Worm (Caenorhabditis elegans) whole organism, young adult: ENCODE measurements around the gene rike-1.

Experiments
- B0261.1 ChIP-seq: sonication (generic microtip); optimal IDR thresholded peaks from 2 replicates; lab custom pipeline; 2016; ENCODE audit warnings: mild to moderate bottlenecking, missing genetic modification characterization, moderate library complexity, missing compliant biosample characterization
- F39B2.1 ChIP-seq: fragments of 200-800 bp; sonication (Bioruptor generic); IDR thresholded peaks from 2 replicates; pipeline ENCODE4 v1.3.6; 2022; ENCODE audit warnings: missing genetic modification reagents, missing genetic modification characterization, missing compliant biosample characterization
- F57C9.4 ChIP-seq: sonication (generic microtip); optimal IDR thresholded peaks from 2 replicates; lab custom pipeline; 2017; ENCODE audit warnings: mild to moderate bottlenecking, missing genetic modification characterization, missing compliant biosample characterization
- K12H6.12 ChIP-seq: fragments of 200-800 bp; sonication (Bioruptor generic); optimal IDR thresholded peaks from 2 replicates; lab custom pipeline; 2018; ENCODE audit warnings: mild to moderate bottlenecking, missing genetic modification characterization, missing compliant biosample characterization
- T26A5.8 ChIP-seq: sonication (generic microtip); optimal IDR thresholded peaks from 2 replicates; lab custom pipeline; 2016; ENCODE audit warnings: missing genetic modification characterization, missing compliant biosample characterization
- Y53G8AR.9 ChIP-seq: fragments of 200-800 bp; sonication (Bioruptor generic); conservative IDR thresholded peaks from 2 replicates; pipeline ENCODE4 v1.3.6; 2022; ENCODE audit warnings: missing genetic modification reagents, missing genetic modification characterization, missing compliant biosample characterization
- Y67H2A.10 ChIP-seq: fragments of 200-800 bp; sonication (Bioruptor generic); conservative IDR thresholded peaks from 2 replicates; pipeline ENCODE4 v1.3.6; 2022; ENCODE audit warnings: missing genetic modification reagents, missing genetic modification characterization, missing compliant biosample characterization
- Y95B8A.8 ChIP-seq: fragments of 200-800 bp; sonication (Bioruptor generic); IDR thresholded peaks from 2 replicates; pipeline ENCODE4 v1.3.6; 2022; ENCODE audit warnings: missing genetic modification reagents, missing genetic modification characterization, missing compliant biosample characterization
- aptf-2 ChIP-seq: fragments of 200-800 bp; sonication (Bioruptor generic); conservative IDR thresholded peaks from 2 replicates; pipeline ENCODE4 v1.3.6; 2022; ENCODE audit warnings: missing genetic modification reagents, missing genetic modification characterization, missing compliant biosample characterization
- aptf-3 ChIP-seq: fragments of 200-800 bp; sonication (Bioruptor generic); IDR thresholded peaks from 2 replicates; pipeline ENCODE4 v1.3.6; 2022; ENCODE audit warnings: missing genetic modification characterization, missing compliant biosample characterization
- cebp-2 ChIP-seq: fragments of 200-800 bp; sonication (Bioruptor generic); IDR thresholded peaks from 2 replicates; pipeline ENCODE4 v1.3.6; 2022; ENCODE audit warnings: missing genetic modification characterization, missing compliant biosample characterization
- ceh-79 ChIP-seq: sonication (generic microtip); optimal IDR thresholded peaks from 2 replicates; lab custom pipeline; 2017; ENCODE audit warnings: mild to moderate bottlenecking, missing genetic modification characterization, missing compliant biosample characterization
- die-1 ChIP-seq: sonication (generic microtip); optimal IDR thresholded peaks from 2 replicates; lab custom pipeline; 2016; ENCODE audit warnings: missing genotype, mild to moderate bottlenecking, missing genetic modification characterization, missing compliant biosample characterization
- egl-44 ChIP-seq: fragments of 200-800 bp; sonication (Bioruptor generic); IDR thresholded peaks from 2 replicates; pipeline ENCODE4 v1.3.6; 2022; ENCODE audit warnings: missing genetic modification reagents, missing genetic modification characterization, missing compliant biosample characterization
- hmg-1.2 ChIP-seq: fragments of 200-800 bp; sonication (Bioruptor generic); IDR thresholded peaks from 2 replicates; pipeline ENCODE4 v1.3.6; 2022; ENCODE audit warnings: missing genetic modification reagents, missing genetic modification characterization, missing compliant biosample characterization
- lag-1 ChIP-seq: fragments of 200-800 bp; sonication (Bioruptor generic); IDR thresholded peaks from 2 replicates; pipeline ENCODE4 v1.3.6; 2022; ENCODE audit warnings: missing genetic modification reagents, missing genetic modification characterization, missing compliant biosample characterization
- let-526 ChIP-seq: fragments of 200-800 bp; sonication (Bioruptor generic); IDR thresholded peaks from 2 replicates; pipeline ENCODE4 v1.3.6; 2022; ENCODE audit warnings: missing genetic modification reagents, missing genetic modification characterization, missing compliant biosample characterization
- lin-40 ChIP-seq: sonication (generic microtip); optimal IDR thresholded peaks from 2 replicates; lab custom pipeline; 2016; ENCODE audit warnings: missing genetic modification characterization, mild to moderate bottlenecking, missing compliant biosample characterization, missing genotype, missing genetic modification reagents
- madf-3 ChIP-seq: fragments of 200-800 bp; sonication (Bioruptor generic); IDR thresholded peaks from 2 replicates; pipeline ENCODE4 v1.3.6; 2022; ENCODE audit warnings: missing genetic modification reagents, missing genetic modification characterization, missing compliant biosample characterization
- nfya-2 ChIP-seq: fragments of 200-800 bp; sonication (Bioruptor generic); IDR thresholded peaks from 2 replicates; pipeline ENCODE4 v1.3.6; 2022; ENCODE audit warnings: missing genetic modification reagents, missing genetic modification characterization, missing compliant biosample characterization
- nhr-179 ChIP-seq: sonication (generic microtip); optimal IDR thresholded peaks from 2 replicates; lab custom pipeline; 2016; ENCODE audit warnings: mild to moderate bottlenecking, missing genetic modification characterization, missing compliant biosample characterization
- nhr-90 ChIP-seq: sonication (generic microtip); optimal IDR thresholded peaks from 2 replicates; lab custom pipeline; 2016; ENCODE audit warnings: missing genotype, mild to moderate bottlenecking, missing genetic modification characterization, missing compliant biosample characterization
- repo-1 ChIP-seq: sonication (generic microtip); optimal IDR thresholded peaks from 2 replicates; lab custom pipeline; 2017; ENCODE audit warnings: mild to moderate bottlenecking, missing genetic modification characterization, missing compliant biosample characterization
- snpc-1.3 ChIP-seq: sonication (generic microtip); optimal IDR thresholded peaks from 2 replicates; lab custom pipeline; 2017; ENCODE audit warnings: missing genetic modification characterization, mild to moderate bottlenecking, missing compliant biosample characterization, antibody characterized with exemption, moderate library complexity, missing genotype, missing genetic modification reagents; ENCODE audit not compliant: insufficient read depth
- somi-1 ChIP-seq: fragments of 200-800 bp; sonication (Bioruptor generic); optimal IDR thresholded peaks from 2 replicates; lab custom pipeline; 2018; ENCODE audit warnings: mild to moderate bottlenecking, missing genetic modification characterization, missing compliant biosample characterization
- sptf-2 ChIP-seq: fragments of 200-800 bp; sonication (Bioruptor generic); optimal IDR thresholded peaks from 2 replicates; lab custom pipeline; 2018; ENCODE audit warnings: mild to moderate bottlenecking, missing genetic modification characterization, missing compliant biosample characterization
- tlf-1 ChIP-seq: fragments of 200-800 bp; sonication (Bioruptor generic); optimal IDR thresholded peaks from 2 replicates; lab custom pipeline; 2018; ENCODE audit warnings: mild to moderate bottlenecking, missing genetic modification characterization, missing compliant biosample characterization
- unc-62 ChIP-seq: fragments of 150-350 bp; optimal IDR thresholded peaks from 2 replicates; lab custom pipeline; 2014; ENCODE audit warnings: missing biosample characterization, missing genetic modification reagents, missing genetic modification characterization
- zfh-2 ChIP-seq: fragments of 200-800 bp; sonication (Bioruptor generic); conservative IDR thresholded peaks from 2 replicates; pipeline ENCODE4 v1.3.6; 2022; ENCODE audit warnings: missing genetic modification reagents, missing genetic modification characterization, missing compliant biosample characterization
- ztf-25 ChIP-seq: fragments of 200-800 bp; sonication (Bioruptor generic); IDR thresholded peaks from 2 replicates; pipeline ENCODE4 v1.3.6; 2022; ENCODE audit warnings: missing genetic modification reagents, missing genetic modification characterization, missing compliant biosample characterization
- ztf-26 ChIP-seq: sonication (generic microtip); optimal IDR thresholded peaks from 2 replicates; lab custom pipeline; 2017; ENCODE audit warnings: missing genetic modification characterization, missing compliant biosample characterization

The rike-1 gene

ce11 chrV:14519268-14519667 is 26.4 kb downstream of the rike-1 start, which contains the start of gene R02D5.8 (continued):
- TF ChIP-seq lag-1 (GFP tag; lab: Robert Waterston, UW): no peak
- no peak for TF ChIP-seq ceh-79
- no peak for TF ChIP-seq nfya-2 (GFP tag; lab: Robert Waterston, UW)

ce11 chrV:14518010-14518409 is 27.7 kb downstream of the rike-1 start, which contains the start of gene R02D5.6:
Gene R02D5.6 (minus strand): TSS chrV:14518110.
- no peak for TF ChIP-seq snpc-1.3
- no peak for TF ChIP-seq T26A5.8 (tag; lab: Kevin White, UChicago)
- no peak for TF ChIP-seq ztf-25 (GFP tag; lab: Robert Waterston, UW)
- no peak for TF ChIP-seq B0261.1 (tag; lab: Kevin White, UChicago)
- no peak for TF ChIP-seq lin-40
- no peak for TF ChIP-seq nhr-179 (tag; lab: Kevin White, UChicago)
- TF ChIP-seq sptf-2 (GFP tag; lab: Kevin White, UChicago): no peak
- no peak for TF ChIP-seq hmg-1.2
- TF ChIP-seq Y53G8AR.9 (GFP tag; lab: Robert Waterston, UW): no peak
- no peak for TF ChIP-seq Y95B8A.8
- TF ChIP-seq nhr-90 (tag; lab: Kevin White, UChicago): no peak
- TF ChIP-seq madf-3 (GFP tag; lab: Robert Waterston, UW): no peak
- TF ChIP-seq unc-62 (GFP tag; lab: Kevin White, UChicago): no peak
- no peak for TF ChIP-seq lag-1 (GFP tag; lab: Robert Waterston, UW)

ce11 chrV:14510746-14511145 is 34.9 kb downstream of the rike-1 start, which contains the start of gene R02D5.9:
Gene R02D5.9 (minus strand): TSS chrV:14511123.
- no peak for TF ChIP-seq die-1 (tag; lab: Kevin White, UChicago)
- TF ChIP-seq egl-44 (GFP tag; lab: Robert Waterston, UW): no peak
- TF ChIP-seq Y67H2A.10 (GFP tag; lab: Robert Waterston, UW): no peak
- no peak for TF ChIP-seq somi-1 (GFP tag; lab: Kevin White, UChicago)

- TF ChIP-seq aptf-3 (GFP tag; lab: Robert Waterston, UW): no peak
- TF ChIP-seq let-526: no peak
- no peak for TF ChIP-seq cebp-2 (GFP tag; lab: Robert Waterston, UW)
- TF ChIP-seq F57C9.4: no peak
- no peak for TF ChIP-seq aptf-2 (GFP tag; lab: Robert Waterston, UW)
- TF ChIP-seq zfh-2 (GFP tag; lab: Robert Waterston, UW): no peak
- TF ChIP-seq madf-3 (GFP tag; lab: Robert Waterston, UW): no peak
- no peak for TF ChIP-seq repo-1 (tag; lab: Kevin White, UChicago)
- no peak for TF ChIP-seq K12H6.12
- TF ChIP-seq tlf-1 (GFP tag; lab: Kevin White, UChicago): no peak
- no peak for TF ChIP-seq ztf-26
- no peak for TF ChIP-seq F39B2.1 (GFP tag; lab: Robert Waterston, UW)
Observed at ce11 chrV:14508556-14508955, 37.1 kb downstream of the rike-1 start.

ce11 chrV:14508005-14508521 is 37.6 kb downstream of the rike-1 start, which contains the start of gene R02D5.1:
Gene R02D5.1 (plus strand): TSS chrV:14508249.
- TF ChIP-seq ztf-25 (GFP tag; lab: Robert Waterston, UW) (0 out of 2 replicates have a peak, but pooled peaks have one; percentile 48), egl-44 (GFP tag; lab: Robert Waterston, UW) (no peak)
